Worm (Caenorhabditis elegans) whole organism, early embryonic: ENCODE measurements around the gene henn-1.

Source experiments
- B0310.2 ChIP-seq: sonication (generic microtip); optimal IDR thresholded peaks from 2 replicates; lab custom pipeline; 2016; ENCODE audit warnings: mild to moderate bottlenecking, missing genetic modification characterization, missing compliant biosample characterization
- ama-1 ChIP-seq: fragments of 150-350 bp; optimal IDR thresholded peaks from 2 replicates; lab custom pipeline; 2014
- ceh-13 ChIP-seq: fragments of 200-800 bp; sonication (Bioruptor generic); optimal IDR thresholded peaks from 2 replicates; lab custom pipeline; 2018; ENCODE audit warnings: mild to moderate bottlenecking, missing genetic modification characterization, missing compliant biosample characterization
- ets-7 ChIP-seq: sonication (generic microtip); optimal IDR thresholded peaks from 2 replicates; lab custom pipeline; 2016; ENCODE audit warnings: missing genotype, missing genetic modification characterization, missing compliant biosample characterization
- flt-1 ChIP-seq: fragments of 200-800 bp; sonication (Bioruptor generic); IDR thresholded peaks from 2 replicates; pipeline ENCODE4 v1.3.6; 2022; ENCODE audit warnings: missing genetic modification characterization, missing compliant biosample characterization
- hmbx-1 ChIP-seq: sonication (generic microtip); optimal IDR thresholded peaks from 2 replicates; lab custom pipeline; 2016; ENCODE audit warnings: mild to moderate bottlenecking, missing genetic modification characterization, missing compliant biosample characterization
- hmg-4 ChIP-seq: fragments of 200-800 bp; sonication (Bioruptor generic); optimal IDR thresholded peaks from 2 replicates; lab custom pipeline; 2018; ENCODE audit warnings: mild to moderate bottlenecking, missing genetic modification characterization, missing compliant biosample characterization
- hnd-1 ChIP-seq: sonication (generic microtip); optimal IDR thresholded peaks from 2 replicates; lab custom pipeline; 2016; ENCODE audit warnings: missing genetic modification characterization, missing compliant biosample characterization
- pes-1 ChIP-seq: fragments of 200-800 bp; sonication (Bioruptor generic); IDR thresholded peaks from 2 replicates; pipeline ENCODE4 v1.3.6; 2022; ENCODE audit warnings: missing genetic modification reagents, missing genetic modification characterization, missing compliant biosample characterization
- sea-1 ChIP-seq: fragments of 200-800 bp; sonication (Bioruptor generic); conservative IDR thresholded peaks from 2 replicates; pipeline ENCODE4 v1.3.6; 2022; ENCODE audit warnings: missing genetic modification characterization, missing compliant biosample characterization
- tbx-11 ChIP-seq: fragments of 200-800 bp; sonication (Bioruptor generic); IDR thresholded peaks from 2 replicates; pipeline ENCODE4 v1.3.6; 2022; ENCODE audit warnings: missing genetic modification characterization, missing compliant biosample characterization
- tbx-37 ChIP-seq: fragments of 200-800 bp; sonication (Bioruptor generic); conservative IDR thresholded peaks from 2 replicates; pipeline ENCODE4 v1.3.6; 2022; ENCODE audit warnings: missing genetic modification reagents, missing genetic modification characterization, missing compliant biosample characterization
- tra-4 ChIP-seq: sonication (generic microtip); optimal IDR thresholded peaks from 2 replicates; lab custom pipeline; 2017; ENCODE audit warnings: missing genetic modification characterization, missing compliant biosample characterization

ce11 chrIII:8242809-8243208, 10.4 kb downstream of the henn-1 start, which contains the start of gene C02F5.12:
- TF ChIP-seq ama-1 (lab: Kevin White, UChicago), result no peak
- no peak for TF ChIP-seq pes-1
- no peak for TF ChIP-seq hnd-1
- no peak for TF ChIP-seq tra-4 (tag; lab: Kevin White, UChicago)
- TF ChIP-seq tbx-37 (GFP tag; lab: Robert Waterston, UW), result no peak
- TF ChIP-seq sea-1 (GFP tag; lab: Robert Waterston, UW), result no peak
- no peak for TF ChIP-seq B0310.2
- no peak for TF ChIP-seq hmg-4 (GFP tag; lab: Kevin White, UChicago)
- TF ChIP-seq ets-7, result no peak
- no peak for TF ChIP-seq flt-1 (GFP tag; lab: Robert Waterston, UW)
- no peak for TF ChIP-seq hmbx-1
- TF ChIP-seq tbx-11 (GFP tag; lab: Robert Waterston, UW), result no peak
- no peak for TF ChIP-seq ceh-13 (GFP tag; lab: Kevin White, UChicago)
